Worm (Caenorhabditis elegans): ENCODE data around the gene emc-3.
A peak's percentile ranks its signal among the peaks of the same experiment; 100 is the strongest.

The emc-3 gene

DNA sequence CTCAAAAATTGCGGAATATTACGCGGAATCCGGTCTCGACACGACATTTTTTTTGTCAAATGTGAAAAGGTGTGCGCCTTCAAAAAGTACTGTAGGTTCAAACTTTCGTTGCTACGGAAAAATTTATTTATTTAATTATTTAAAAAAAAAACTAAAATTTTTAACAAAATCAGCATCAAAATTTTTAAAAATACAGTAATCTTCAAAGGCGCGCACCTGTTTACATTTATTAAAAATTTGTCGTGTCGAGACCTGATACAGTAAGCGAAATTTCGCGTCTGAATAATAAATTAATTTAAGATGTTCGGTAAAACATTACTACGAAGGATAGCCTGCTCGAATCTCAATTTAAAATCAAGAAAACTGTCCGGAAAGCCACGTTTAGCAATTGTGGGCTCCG lies 10.0 kb downstream of the emc-3 start, which contains the start of gene Y62E10A.6:
TSS of gene Y62E10A.6 (plus strand) at position 301 of the 400 bp plus-strand sequence.
- TF ChIP-seq let-607 (tag; optimal IDR thresholded peaks at IDR 0.05): no peak
- TF ChIP-seq lsl-1 (GFP tag; optimal IDR thresholded peaks at IDR 0.05): peak; percentile 6
- TF ChIP-seq attf-6 (GFP tag; IDR thresholded peaks at IDR 0.05): no peak
- peak; percentile 14 for TF ChIP-seq ztf-18 (tag; optimal IDR thresholded peaks at IDR 0.05)

DNA sequence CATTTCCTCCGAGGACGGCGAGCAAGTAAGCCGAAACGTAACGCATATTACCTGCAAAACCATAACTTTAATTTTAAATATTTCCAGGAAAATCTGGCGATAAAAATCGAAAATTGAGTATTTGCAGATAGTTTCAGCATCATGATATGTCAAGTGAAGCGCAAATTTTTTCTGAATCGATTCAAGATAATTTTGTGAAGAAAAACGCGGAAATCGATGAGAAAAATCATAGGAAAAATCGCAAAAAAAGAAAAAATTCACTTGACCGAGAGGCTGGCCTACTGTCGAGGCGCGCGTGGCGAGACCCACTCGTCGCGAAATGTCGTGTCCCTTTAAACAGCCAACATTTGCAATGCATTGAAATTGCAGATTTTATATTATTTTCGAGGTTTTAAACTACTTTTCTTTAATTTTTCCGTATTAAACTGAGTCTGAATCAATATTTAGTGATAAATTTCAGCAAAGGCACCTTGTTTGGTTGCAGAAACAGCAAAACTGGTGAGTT lies 11.4 kb downstream of the emc-3 start, which contains the start of the genes rla-2, popl-7 and Y62E10A.24:
TSS of gene rla-2 (minus strand) at position 51 of the 505 bp plus-strand sequence.
TSS of gene popl-7 (plus strand) at position 455 of the 505 bp plus-strand sequence.
TSS of gene Y62E10A.24 (plus strand) at position 476 of the 505 bp plus-strand sequence.
- no peak for TF ChIP-seq die-1 (tag; optimal IDR thresholded peaks at IDR 0.05)
- TF ChIP-seq egl-44 (GFP tag; IDR thresholded peaks at IDR 0.05): no peak
- TF ChIP-seq snpc-4 (GFP tag; optimal IDR thresholded peaks at IDR 0.05): no peak
- TF ChIP-seq snpc-4 (tag; optimal IDR thresholded peaks at IDR 0.05): peak in 1 of 4 experiments; percentile 3
- TF ChIP-seq nhr-80 (tag; optimal IDR thresholded peaks at IDR 0.05): no peak
- no peak for TF ChIP-seq mel-28 (tag; optimal IDR thresholded peaks at IDR 0.05; ENCODE audit: borderline replicate concordance)
- TF ChIP-seq ztf-18 (tag; optimal IDR thresholded peaks at IDR 0.05): no peak
- TF ChIP-seq lsl-1 (GFP tag; optimal IDR thresholded peaks at IDR 0.05): no peak
- no peak for TF ChIP-seq dpff-1 (tag; optimal IDR thresholded peaks at IDR 0.05)
- TF ChIP-seq C06A6.2 (GFP tag; conservative IDR thresholded peaks at IDR 0.05): no peak
- no peak for TF ChIP-seq rcor-1 (GFP tag; IDR thresholded peaks at IDR 0.05)
- no peak for TF ChIP-seq egrh-3 (GFP tag; IDR thresholded peaks at IDR 0.05)
- no peak for TF ChIP-seq nfya-1 (tag; optimal IDR thresholded peaks at IDR 0.05; ENCODE audit: borderline replicate concordance, insufficient read depth)
- TF ChIP-seq F55B11.4 (tag; optimal IDR thresholded peaks at IDR 0.05; ENCODE audit: borderline replicate concordance, insufficient read depth): no peak
- TF ChIP-seq egl-18 (GFP tag; IDR thresholded peaks at IDR 0.05): no peak
- no peak for TF ChIP-seq ceh-27 (GFP tag; optimal IDR thresholded peaks at IDR 0.05)
- no peak for TF ChIP-seq ztf-25 (GFP tag; IDR thresholded peaks at IDR 0.05)
- TF ChIP-seq nhr-90 (tag; optimal IDR thresholded peaks at IDR 0.05): no peak
- TF ChIP-seq ceh-40 (GFP tag; IDR thresholded peaks at IDR 0.05): no peak
- TF ChIP-seq athp-1 (tag; optimal IDR thresholded peaks at IDR 0.05): no peak
- TF ChIP-seq rec-8 (tag; optimal IDR thresholded peaks at IDR 0.05): no peak
- no peak for TF ChIP-seq bed-2 (GFP tag; IDR thresholded peaks at IDR 0.05)
- TF ChIP-seq ztf-6 (GFP tag; IDR thresholded peaks at IDR 0.05): no peak
- TF ChIP-seq cebp-1 (GFP tag; IDR thresholded peaks at IDR 0.05): no peak
- no peak for TF ChIP-seq cebp-1 (tag; optimal IDR thresholded peaks at IDR 0.05)
- peak; percentile 27 for TF ChIP-seq F23B12.7 (tag; optimal IDR thresholded peaks at IDR 0.05; ENCODE audit: insufficient read depth)
- TF ChIP-seq madf-6 (GFP tag; IDR thresholded peaks at IDR 0.05): peak; percentile 12; the same call in 1 of the 2 replicates
- TF ChIP-seq ccch-3 (GFP tag; optimal IDR thresholded peaks at IDR 0.05): no peak
- TF ChIP-seq madf-3 (GFP tag; IDR thresholded peaks at IDR 0.05): no peak
- no peak for TF ChIP-seq F37B4.10 (GFP tag; IDR thresholded peaks at IDR 0.05)
- TF ChIP-seq C17E4.6 (GFP tag; IDR thresholded peaks at IDR 0.05): no peak
- TF ChIP-seq atf-7 (tag; optimal IDR thresholded peaks at IDR 0.05): no peak
- TF ChIP-seq aptf-3 (GFP tag; IDR thresholded peaks at IDR 0.05): no peak
- TF ChIP-seq F33H1.4 (GFP tag; IDR thresholded peaks at IDR 0.05): peak; percentile 79
- no peak for TF ChIP-seq tbx-9 (tag; optimal IDR thresholded peaks at IDR 0.05; ENCODE audit: borderline replicate concordance)
- TF ChIP-seq Y56A3A.18 (GFP tag; IDR thresholded peaks at IDR 0.05): no peak
- TF ChIP-seq let-607 (tag; optimal IDR thresholded peaks at IDR 0.05): no peak
- TF ChIP-seq unc-130 (GFP tag; optimal IDR thresholded peaks at IDR 0.05): no peak

All from whole organism, young adult.